Fruit fly (Drosophila melanogaster): ENCODE data around the gene AMPKalpha.

The AMPKalpha gene

dm6 chrX:1398455-1399055, 23.2 kb downstream of the AMPKalpha start (continued):
- TF ChIP-seq Asciz (GFP tag; optimal IDR thresholded peaks at IDR 0.05) (peak; percentile 10), croc (GFP tag; conservative IDR thresholded peaks at IDR 0.05) (peak; percentile 57), Hr78 (GFP tag; optimal IDR thresholded peaks at IDR 0.05) (no peak), CG8089 (GFP tag; optimal IDR thresholded peaks at IDR 0.05) (peak; percentile 41), CG31441 (GFP tag; IDR thresholded peaks at IDR 0.05) (peak; percentile 35; the same call in 1 of the 2 replicates), Gsc (GFP tag; IDR thresholded peaks at IDR 0.05) (peak; percentile 60; the same call in 1 of the 2 replicates), CG6813 (GFP tag; optimal IDR thresholded peaks at IDR 0.05) (peak; percentile 45), ap (GFP tag; IDR thresholded peaks at IDR 0.05) (peak; percentile 31; the same call in 1 of the 2 replicates), vfl (GFP tag; optimal IDR thresholded peaks at IDR 0.05) (no peak), Deaf1 (tag; optimal IDR thresholded peaks at IDR 0.05) (no peak), CG14014 (GFP tag; IDR thresholded peaks at IDR 0.05) (peak; percentile 67), Doc2 (GFP tag; IDR thresholded peaks at IDR 0.05) (no peak), NK7.1 (GFP tag; optimal IDR thresholded peaks at IDR 0.05) (no peak), CG3163 (GFP tag; optimal IDR thresholded peaks at IDR 0.05) (no peak), Dp (GFP tag; optimal IDR thresholded peaks at IDR 0.05) (no peak), trem (tag; optimal IDR thresholded peaks at IDR 0.05) (no peak), mam (GFP tag; optimal IDR thresholded peaks at IDR 0.05) (peak; percentile 73), sim (GFP tag; IDR thresholded peaks at IDR 0.05) (no peak), C15 (GFP tag; IDR thresholded peaks at IDR 0.05) (peak; percentile 29; the same call in 1 of the 3 replicates), klu (GFP tag; IDR thresholded peaks at IDR 0.05) (peak; percentile 32; the same call in 1 of the 2 replicates), Nf-YC (tag; optimal IDR thresholded peaks at IDR 0.05) (peak; percentile 15), CG18476 (GFP tag; optimal IDR thresholded peaks at IDR 0.05) (peak; percentile 33), CkIIα-i1 (GFP tag; IDR thresholded peaks at IDR 0.05) (no peak), bcd (GFP tag; optimal IDR thresholded peaks at IDR 0.05) (peak; percentile 71), CG10959 (GFP tag; IDR thresholded peaks at IDR 0.05) (no peak), pzg (GFP tag; optimal IDR thresholded peaks at IDR 0.05) (no peak), Fer2 (tag; optimal IDR thresholded peaks at IDR 0.05) (no peak), Ada2b (GFP tag; IDR thresholded peaks at IDR 0.05) (peak; percentile 70), ato (GFP tag; IDR thresholded peaks at IDR 0.05; ENCODE audit: partially characterized antibody) (no peak), CG11085 (GFP tag; IDR thresholded peaks at IDR 0.05) (0 out of 2 replicates have a peak, but pooled peaks have one; percentile 44), CG3995 (GFP tag; optimal IDR thresholded peaks at IDR 0.05) (no peak), eyg (GFP tag; optimal IDR thresholded peaks at IDR 0.05) (no peak), fd3F (GFP tag; optimal IDR thresholded peaks at IDR 0.05) (peak; percentile 52), CoRest (tag; optimal IDR thresholded peaks at IDR 0.05) (peak; percentile 59), shn (GFP tag; optimal IDR thresholded peaks at IDR 0.05) (peak; percentile 55), CG15601 (tag; optimal IDR thresholded peaks at IDR 0.05) (peak; percentile 2), CG13894 (tag; optimal IDR thresholded peaks at IDR 0.05) (no peak), Kr (GFP tag; optimal IDR thresholded peaks at IDR 0.05) (no peak), CG2712 (tag; optimal IDR thresholded peaks at IDR 0.05) (peak; percentile 67), yki (optimal IDR thresholded peaks at IDR 0.05) (no peak), NC2α (GFP tag; optimal IDR thresholded peaks at IDR 0.05) (peak; percentile 3), Rfx (GFP tag; IDR thresholded peaks at IDR 0.05) (peak; percentile 78), CG15479 (GFP tag; optimal IDR thresholded peaks at IDR 0.05) (no peak), ind (GFP tag; optimal IDR thresholded peaks at IDR 0.05) (peak; percentile 76), CG5953 (GFP tag; IDR thresholded peaks at IDR 0.05) (0 out of 2 replicates have a peak, but pooled peaks have one; percentile 44), Fer1 (GFP tag; optimal IDR thresholded peaks at IDR 0.05) (peak; percentile 57), PHDP (tag; optimal IDR thresholded peaks at IDR 0.05) (peak; percentile 59), dmrt99B (tag; optimal IDR thresholded peaks at IDR 0.05) (peak; percentile 67), Oaz (GFP tag; IDR thresholded peaks at IDR 0.05) (peak; percentile 53), CG12769 (tag; optimal IDR thresholded peaks at IDR 0.05) (no peak)

All from whole organism, embryonic.